Fruit fly (Drosophila melanogaster) Kc167 (cell line): ENCODE data around the gene Naxd.

Experiments used
- Sin3A ChIP-seq: fragments of >200 bp; optimal IDR thresholded peaks from 2 replicates; lab custom pipeline; 2018; ENCODE audit warnings: missing external identifiers
- h ChIP-seq: fragments of >200 bp; optimal IDR thresholded peaks from 3 replicates; lab custom pipeline; 2018; ENCODE audit warnings: missing external identifiers
- psq ChIP-seq: fragments of >200 bp; optimal IDR thresholded peaks from 2 replicates; lab custom pipeline; 2017; ENCODE audit warnings: missing external identifiers
- ttk ChIP-seq: sonication (Bioruptor generic); optimal IDR thresholded peaks from 2 replicates; lab custom pipeline; 2017; ENCODE audit warnings: missing external identifiers

DNA sequence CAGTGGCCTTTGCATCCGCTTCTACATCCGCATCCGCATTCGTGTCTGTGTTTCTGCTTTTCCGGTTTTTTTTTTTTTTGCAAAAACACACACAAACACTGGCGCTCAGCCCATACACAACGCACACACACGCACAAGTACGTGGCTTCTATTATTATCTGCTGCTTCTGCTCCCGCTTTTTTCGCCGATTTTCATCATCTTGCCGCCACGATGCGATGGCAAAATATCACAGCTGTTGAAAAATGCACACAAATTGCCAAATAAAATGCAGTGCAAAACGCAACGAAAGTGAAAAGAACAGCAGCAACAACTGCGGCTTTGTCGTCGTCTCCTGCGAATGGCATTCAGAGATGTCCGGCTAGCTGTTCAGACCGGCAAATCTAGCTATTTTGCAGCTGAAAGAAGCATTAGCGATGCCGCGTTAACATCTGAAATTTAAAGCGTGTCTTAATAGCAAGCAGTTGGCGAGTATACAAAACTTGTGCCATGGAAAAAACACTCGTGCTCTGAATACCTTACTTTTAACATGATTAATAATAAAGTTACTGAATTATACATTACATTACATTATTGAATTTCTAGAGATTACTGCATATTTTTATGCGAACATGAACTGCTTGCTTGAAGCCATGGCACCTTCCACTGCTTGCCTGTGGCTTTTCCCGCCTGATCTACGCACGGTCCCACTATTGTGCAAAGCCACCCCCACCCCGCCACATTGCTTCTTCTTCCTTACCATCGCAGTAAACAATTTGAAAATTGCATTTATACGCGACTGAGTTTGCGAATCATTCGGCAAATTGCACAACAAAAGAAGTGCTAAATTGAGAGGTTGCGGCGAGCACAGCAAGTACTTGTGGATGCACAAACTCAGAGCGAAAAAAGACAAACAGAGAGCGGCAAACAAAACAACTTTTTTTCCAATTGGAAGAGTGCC, 34.8 kb downstream of the Naxd start, which contains the start of the genes Ugt316A1 and Sfxn2:
- TF ChIP-seq Sin3A (lab: Kevin White, UChicago): no peak
- no peak for TF ChIP-seq ttk
- TF ChIP-seq psq (lab: Kevin White, UChicago): no peak
- TF ChIP-seq h (lab: Kevin White, UChicago): no peak
